Worm (Caenorhabditis elegans): ENCODE data around the gene ril-2.

DNA sequence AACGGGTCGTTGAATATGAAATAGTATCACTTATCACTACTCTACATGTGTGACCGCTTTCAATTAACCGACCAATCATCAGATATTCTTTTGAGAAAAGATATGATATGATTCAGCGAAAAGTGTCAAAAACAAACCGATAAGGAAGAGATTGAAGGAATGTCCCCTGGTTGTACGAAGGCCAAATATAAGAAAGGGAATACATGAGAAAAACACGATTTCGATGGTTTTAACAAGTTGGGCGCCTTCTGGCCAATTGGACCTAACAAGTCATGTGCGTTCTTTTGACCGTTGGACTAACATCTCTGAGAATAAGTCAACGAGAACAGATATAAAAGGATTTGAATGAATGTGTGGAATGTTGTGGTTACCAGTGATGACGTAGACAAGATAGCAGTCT is 43.1 kb downstream of the ril-2 start:
- no peak for TF ChIP-seq T22C8.4 (GFP tag; IDR thresholded peaks at IDR 0.05)
- TF ChIP-seq med-1 (GFP tag; optimal IDR thresholded peaks at IDR 0.05; ENCODE audit: insufficient read depth): no peak
- TF ChIP-seq flt-1 (GFP tag; IDR thresholded peaks at IDR 0.05): no peak

All from whole organism, midembryonic.